Worm (Caenorhabditis elegans): ENCODE data around the gene gex-3.
A peak's percentile ranks its signal among the peaks of the same experiment; 100 is the strongest.

Gene gex-3

ce11 chrIV:12410167-12410566 is 5.9 kb downstream of the gex-3 start, which contains the start of gene acl-13:
Gene acl-13 (plus strand): TSS chrIV:12410467.
- no peak for TF ChIP-seq zag-1 (tag; optimal IDR thresholded peaks at IDR 0.05)
- TF ChIP-seq nhr-12 (tag; optimal IDR thresholded peaks at IDR 0.05): no peak
- TF ChIP-seq nhr-28 (tag; optimal IDR thresholded peaks at IDR 0.05): no peak
- TF ChIP-seq R02D3.7 (tag; optimal IDR thresholded peaks at IDR 0.05): no peak
- TF ChIP-seq nhr-23 (tag; optimal IDR thresholded peaks at IDR 0.05): no peak
- TF ChIP-seq lsy-12 (tag; optimal IDR thresholded peaks at IDR 0.05): no peak

ce11 chrIV:12414601-12415000 is 10.4 kb downstream of the gex-3 start:
- TF ChIP-seq elt-3 (tag; optimal IDR thresholded peaks at IDR 0.05) (no peak), fkh-10 (GFP tag; optimal IDR thresholded peaks at IDR 0.05) (peak; percentile 71), hmg-11 (tag; optimal IDR thresholded peaks at IDR 0.05) (no peak), ztf-11 (tag; optimal IDR thresholded peaks at IDR 0.05) (no peak), snpc-4 (tag; optimal IDR thresholded peaks at IDR 0.05) (no peak)

- no peak for TF ChIP-seq ztf-4 (tag; optimal IDR thresholded peaks at IDR 0.05)
- no peak for TF ChIP-seq nhr-12 (tag; optimal IDR thresholded peaks at IDR 0.05)
- no peak for TF ChIP-seq ceh-28 (tag; optimal IDR thresholded peaks at IDR 0.05)
- no peak for TF ChIP-seq elt-3 (tag; optimal IDR thresholded peaks at IDR 0.05)
- TF ChIP-seq elt-2 (tag; optimal IDR thresholded peaks at IDR 0.05): peak; percentile 26
- TF ChIP-seq jun-1 (tag; optimal IDR thresholded peaks at IDR 0.05): no peak
- TF ChIP-seq fkh-10 (GFP tag; optimal IDR thresholded peaks at IDR 0.05): no peak
- no peak for TF ChIP-seq eor-1 (tag; optimal IDR thresholded peaks at IDR 0.05)
- peak; percentile 35 for TF ChIP-seq hmg-11 (tag; optimal IDR thresholded peaks at IDR 0.05)
Observed at ce11 chrIV:12416629-12417404, 12.6 kb downstream of the gex-3 start.

- TF ChIP-seq ama-1 (optimal IDR thresholded peaks at IDR 0.05): no peak
- no peak for TF ChIP-seq daf-12 (tag; optimal IDR thresholded peaks at IDR 0.05)
- TF ChIP-seq nhr-23 (tag; optimal IDR thresholded peaks at IDR 0.05): no peak
- peak; percentile 73 for TF ChIP-seq nhr-43 (tag; optimal IDR thresholded peaks at IDR 0.05; ENCODE audit: poor library complexity, severe bottlenecking)
- TF ChIP-seq R02D3.7 (tag; optimal IDR thresholded peaks at IDR 0.05): no peak
- peak; percentile 40 for TF ChIP-seq nhr-11 (tag; optimal IDR thresholded peaks at IDR 0.05)
- no peak for TF ChIP-seq unc-62 (GFP tag; optimal IDR thresholded peaks at IDR 0.05)
- no peak for TF ChIP-seq ZK546.5 (tag; optimal IDR thresholded peaks at IDR 0.05)
- TF ChIP-seq fos-1 (tag; optimal IDR thresholded peaks at IDR 0.05): no peak
- peak; percentile 42 for TF ChIP-seq ceh-9 (tag; optimal IDR thresholded peaks at IDR 0.05)
- TF ChIP-seq zag-1 (tag; optimal IDR thresholded peaks at IDR 0.05): no peak
- TF ChIP-seq pha-4 (tag; optimal IDR thresholded peaks at IDR 0.05): peak; percentile 34
- no peak for TF ChIP-seq nhr-28 (tag; optimal IDR thresholded peaks at IDR 0.05)
- no peak for TF ChIP-seq hmg-11 (tag; optimal IDR thresholded peaks at IDR 0.05)
- TF ChIP-seq nfya-1 (tag; optimal IDR thresholded peaks at IDR 0.05; ENCODE audit: insufficient read depth): peak; percentile 37
- TF ChIP-seq elt-2 (tag; optimal IDR thresholded peaks at IDR 0.05): peak; percentile 49
- TF ChIP-seq nhr-76 (tag; optimal IDR thresholded peaks at IDR 0.05): no peak
- TF ChIP-seq tbx-2 (tag; optimal IDR thresholded peaks at IDR 0.05): peak; percentile 32
- TF ChIP-seq snpc-4 (tag; optimal IDR thresholded peaks at IDR 0.05): no peak
- no peak for TF ChIP-seq nhr-77 (tag; optimal IDR thresholded peaks at IDR 0.05)
- peak; percentile 9 for TF ChIP-seq pqm-1 (tag; optimal IDR thresholded peaks at IDR 0.05)
- no peak for TF ChIP-seq nhr-67 (tag; optimal IDR thresholded peaks at IDR 0.05)
- TF ChIP-seq fkh-10 (GFP tag; optimal IDR thresholded peaks at IDR 0.05): no peak
- no peak for TF ChIP-seq lin-39 (tag; optimal IDR thresholded peaks at IDR 0.05)
- no peak for TF ChIP-seq elt-1 (tag; optimal IDR thresholded peaks at IDR 0.05)
- no peak for TF ChIP-seq unc-39 (tag; optimal IDR thresholded peaks at IDR 0.05)
- TF ChIP-seq lin-15B (tag; optimal IDR thresholded peaks at IDR 0.05): no peak
- no peak for TF ChIP-seq aly-2 (tag; optimal IDR thresholded peaks at IDR 0.05)
- peak; percentile 20 for TF ChIP-seq lsy-12 (tag; optimal IDR thresholded peaks at IDR 0.05)
- TF ChIP-seq ceh-28 (tag; optimal IDR thresholded peaks at IDR 0.05): no peak
- no peak for TF ChIP-seq eor-1 (tag; optimal IDR thresholded peaks at IDR 0.05)
Observed at ce11 chrIV:12417536-12418195, 13.4 kb downstream of the gex-3 start, which contains the start of gene F08G5.3. Gene F08G5.3 (minus strand): TSS chrIV:12417586.
